Fruit fly (Drosophila melanogaster) whole organism, prepupa: ENCODE measurements around the gene CG15465.

ENCODE experiments used
- Blimp-1 ChIP-seq: fragments of 200-800 bp; sonication (Bioruptor generic); optimal IDR thresholded peaks from 3 replicates; lab custom pipeline; 2017; ENCODE audit warnings: missing biosample characterization, missing genetic modification characterization, mild to moderate bottlenecking, moderate library complexity, missing genetic modification reagents
- CG10631 ChIP-seq: fragments of 200-800 bp; sonication (Bioruptor generic); optimal IDR thresholded peaks from 2 replicates; lab custom pipeline; 2016; ENCODE audit warnings: missing biosample characterization, missing genetic modification characterization
- CG10669 ChIP-seq: fragments of 200-800 bp; sonication (Bioruptor generic); optimal IDR thresholded peaks from 3 replicates; lab custom pipeline; 2018; ENCODE audit warnings: missing biosample characterization, mild to moderate bottlenecking, missing genetic modification characterization, moderate library complexity
- CG11762 ChIP-seq: fragments of 200-800 bp; sonication (Bioruptor generic); optimal IDR thresholded peaks from 3 replicates; lab custom pipeline; 2016; ENCODE audit warnings: missing biosample characterization, missing genetic modification characterization; ENCODE audit not compliant: insufficient read depth
- CG11902 ChIP-seq: fragments of 200-800 bp; sonication (Bioruptor generic); optimal IDR thresholded peaks from 3 replicates; lab custom pipeline; 2016; ENCODE audit warnings: missing biosample characterization, missing genetic modification characterization
- CG15336 ChIP-seq: fragments of 200-800 bp; sonication (Bioruptor generic); IDR thresholded peaks from 2 replicates; pipeline ENCODE4 v1.3.6; 2022; ENCODE audit warnings: missing biosample characterization, missing genetic modification characterization
- CG16779 ChIP-seq: fragments of 200-800 bp; sonication (Bioruptor generic); optimal IDR thresholded peaks from 3 replicates; lab custom pipeline; 2017; ENCODE audit warnings: missing biosample characterization, mild to moderate bottlenecking, missing genetic modification characterization
- CG3032 ChIP-seq: fragments of 200-800 bp; optimal IDR thresholded peaks from 2 replicates; lab custom pipeline; 2019; ENCODE audit warnings: missing biosample characterization, mild to moderate bottlenecking, missing genetic modification characterization, moderate library complexity
- CG31627 ChIP-seq: fragments of 200-800 bp; sonication (Bioruptor generic); optimal IDR thresholded peaks from 3 replicates; lab custom pipeline; 2016; ENCODE audit warnings: missing biosample characterization, missing genetic modification characterization
- CG32006 ChIP-seq: fragments of 200-800 bp; sonication (Bioruptor generic); optimal IDR thresholded peaks from 3 replicates; lab custom pipeline; 2017; ENCODE audit warnings: missing biosample characterization, mild to moderate bottlenecking, missing genetic modification characterization
- CG3919 ChIP-seq: fragments of 200-800 bp; sonication (Bioruptor generic); optimal IDR thresholded peaks from 3 replicates; lab custom pipeline; 2016; ENCODE audit warnings: missing biosample characterization, missing genetic modification characterization
- CG4318 ChIP-seq: fragments of 200-800 bp; sonication (Bioruptor generic); optimal IDR thresholded peaks from 3 replicates; lab custom pipeline; 2017; ENCODE audit warnings: missing biosample characterization, mild to moderate bottlenecking, missing genetic modification characterization
- CG6163 ChIP-seq: fragments of 200-800 bp; sonication (Bioruptor generic); IDR thresholded peaks from 3 replicates; pipeline ENCODE4 v1.3.6; 2022; ENCODE audit warnings: missing biosample characterization, missing genetic modification characterization
- CG6276 ChIP-seq: fragments of 200-800 bp; sonication (Bioruptor generic); optimal IDR thresholded peaks from 2 replicates; lab custom pipeline; 2017; ENCODE audit warnings: missing biosample characterization, mild to moderate bottlenecking, missing genetic modification characterization
- CG6792 ChIP-seq: fragments of 200-800 bp; sonication (Bioruptor generic); optimal IDR thresholded peaks from 3 replicates; lab custom pipeline; 2016; ENCODE audit warnings: missing biosample characterization, missing genetic modification characterization
- CG6808 ChIP-seq: fragments of 200-800 bp; sonication (Bioruptor generic); optimal IDR thresholded peaks from 3 replicates; lab custom pipeline; 2017; ENCODE audit warnings: missing biosample characterization, missing genetic modification characterization, mild to moderate bottlenecking, moderate library complexity, missing genetic modification reagents
- CG6854 ChIP-seq: fragments of 200-800 bp; sonication (Bioruptor generic); optimal IDR thresholded peaks from 2 replicates; lab custom pipeline; 2017; ENCODE audit warnings: missing biosample characterization, mild to moderate bottlenecking, missing genetic modification characterization
- CG7368 ChIP-seq: fragments of 200-800 bp; sonication (Bioruptor generic); optimal IDR thresholded peaks from 3 replicates; lab custom pipeline; 2016; ENCODE audit warnings: missing biosample characterization, missing genetic modification characterization
- CG8119 ChIP-seq: fragments of 200-800 bp; sonication (Bioruptor generic); IDR thresholded peaks from 3 replicates; pipeline ENCODE4 v1.3.6; 2022; ENCODE audit warnings: missing biosample characterization, missing genetic modification characterization
- Eip75B ChIP-seq: fragments of 200-800 bp; sonication (Bioruptor generic); optimal IDR thresholded peaks from 3 replicates; lab custom pipeline; 2016; ENCODE audit warnings: missing biosample characterization, missing genetic modification characterization
- Eip78C ChIP-seq: fragments of 200-800 bp; sonication (Bioruptor generic); peaks from one replicate; lab custom pipeline; 2016; ENCODE audit warnings: missing biosample characterization, missing genetic modification characterization
- Gug ChIP-seq: fragments of 200-800 bp; sonication (Bioruptor generic); IDR thresholded peaks from 2 replicates; pipeline ENCODE4 v1.3.6; 2022; ENCODE audit warnings: missing biosample characterization, missing genetic modification characterization
- Hr38 ChIP-seq: sonication (Bioruptor generic); optimal IDR thresholded peaks from 2 replicates; lab custom pipeline; 2016; ENCODE audit warnings: missing biosample characterization, missing genetic modification characterization
- Hr39 ChIP-seq: fragments of 200-800 bp; sonication (Bioruptor generic); optimal IDR thresholded peaks from 2 replicates; lab custom pipeline; 2016; ENCODE audit warnings: missing biosample characterization, missing genetic modification characterization
- Hr4 ChIP-seq: fragments of 200-800 bp; sonication (Bioruptor generic); optimal IDR thresholded peaks from 3 replicates; lab custom pipeline; 2016; ENCODE audit warnings: missing biosample characterization, missing genetic modification characterization
- Lpt ChIP-seq: fragments of 200-800 bp; sonication (Bioruptor generic); optimal IDR thresholded peaks from 3 replicates; lab custom pipeline; 2016; ENCODE audit warnings: missing biosample characterization, missing genetic modification characterization
- Met ChIP-seq: fragments of 200-800 bp; sonication (Bioruptor generic); optimal IDR thresholded peaks from 3 replicates; lab custom pipeline; 2016; ENCODE audit warnings: missing biosample characterization, missing genetic modification characterization
- Sox102F ChIP-seq: fragments of 200-800 bp; sonication (Bioruptor generic); optimal IDR thresholded peaks from 2 replicates; lab custom pipeline; 2016; ENCODE audit warnings: missing biosample characterization, mild to moderate bottlenecking, missing genetic modification characterization
- acj6 ChIP-seq: fragments of 200-800 bp; sonication (Bioruptor generic); optimal IDR thresholded peaks from 3 replicates; lab custom pipeline; 2016; ENCODE audit warnings: missing biosample characterization, missing genetic modification characterization
- cyc ChIP-seq: fragments of 200-800 bp; sonication (Bioruptor generic); optimal IDR thresholded peaks from 3 replicates; lab custom pipeline; 2016; ENCODE audit warnings: missing biosample characterization, missing genetic modification characterization
- dac ChIP-seq: fragments of 200-800 bp; sonication (Bioruptor generic); optimal IDR thresholded peaks from 2 replicates; lab custom pipeline; 2017; ENCODE audit warnings: missing biosample characterization, mild to moderate bottlenecking, missing genetic modification characterization
- dsx ChIP-seq: fragments of 200-800 bp; optimal IDR thresholded peaks from 3 replicates; lab custom pipeline; 2019; ENCODE audit warnings: missing biosample characterization, mild to moderate bottlenecking, missing genetic modification characterization, moderate library complexity; ENCODE audit not compliant: poor library complexity, severe bottlenecking
- esn ChIP-seq: fragments of 200-800 bp; sonication (Bioruptor generic); optimal IDR thresholded peaks from 2 replicates; lab custom pipeline; 2016; ENCODE audit warnings: missing biosample characterization, mild to moderate bottlenecking, missing genetic modification characterization, moderate library complexity
- fd59A ChIP-seq: fragments of 200-800 bp; sonication (Bioruptor generic); optimal IDR thresholded peaks from 2 replicates; lab custom pipeline; 2017; ENCODE audit warnings: missing biosample characterization, mild to moderate bottlenecking, missing genetic modification characterization, missing genetic modification reagents
- net ChIP-seq: fragments of 200-800 bp; sonication (Bioruptor generic); optimal IDR thresholded peaks from 3 replicates; lab custom pipeline; 2016; ENCODE audit warnings: missing biosample characterization, missing genetic modification characterization
- pdm3 ChIP-seq: fragments of 200-800 bp; sonication (Bioruptor generic); optimal IDR thresholded peaks from 3 replicates; lab custom pipeline; 2016; ENCODE audit warnings: missing biosample characterization, missing genetic modification characterization
- salr ChIP-seq, 2 experiments: fragments of 200-800 bp; sonication (Bioruptor generic); optimal IDR thresholded peaks; 3 replicates each; lab custom pipeline; 2016 to 2018; ENCODE audit warnings: missing biosample characterization in 2 of 2, missing genetic modification characterization in 2 of 2, mild to moderate bottlenecking in 1 of 2
- ss ChIP-seq, 2 experiments: fragments of 200-800 bp; sonication (Bioruptor generic); optimal IDR thresholded peaks; 2 replicates in 1 of 2; 3 replicates in 1 of 2; lab custom pipeline; 2017 to 2018; ENCODE audit warnings: mild to moderate bottlenecking in 2 of 2, missing biosample characterization in 2 of 2, missing genetic modification characterization in 2 of 2, moderate library complexity in 1 of 2
- svp ChIP-seq: fragments of 200-800 bp; sonication (Bioruptor generic); peaks from one replicate; lab custom pipeline; 2016; ENCODE audit warnings: missing biosample characterization, missing genetic modification characterization
- topi ChIP-seq: fragments of 200-800 bp; sonication (Bioruptor generic); optimal IDR thresholded peaks from 3 replicates; lab custom pipeline; 2016; ENCODE audit warnings: missing biosample characterization, missing genetic modification characterization
- vri ChIP-seq: fragments of 200-800 bp; sonication (Bioruptor generic); optimal IDR thresholded peaks from 3 replicates; lab custom pipeline; 2016; ENCODE audit warnings: missing biosample characterization, mild to moderate bottlenecking, missing genetic modification characterization

Gene CG15465

dm6 chrX:5038411-5038810 lies 47.1 kb upstream of the CG15465 start (continued):
- TF ChIP-seq net (no peak), vri (GFP tag; lab: Kevin White, UChicago) (no peak), Gug (GFP tag; lab: Robert Waterston, UW) (no peak), CG6854 (GFP tag; lab: Kevin White, UChicago) (no peak), Hr38 (GFP tag; lab: Kevin White, UChicago) (no peak), cyc (GFP tag; lab: Kevin White, UChicago) (peak; percentile 20), salr (GFP tag; optimal IDR thresholded peaks at IDR 0.05; lab: Kevin White, UChicago) (no peak), acj6 (peak; percentile 33), CG11762 (GFP tag; lab: Kevin White, UChicago) (no peak), CG11902 (GFP tag; lab: Kevin White, UChicago) (no peak), pdm3 (GFP tag; lab: Kevin White, UChicago) (peak; percentile 25), CG7368 (GFP tag; lab: Kevin White, UChicago) (no peak), CG10669 (GFP tag; lab: Kevin White, UChicago) (peak; percentile 37), Lpt (GFP tag; lab: Kevin White, UChicago) (no peak)
- TF ChIP-seq, all 60 proteins: peak for 29

- no peak for TF ChIP-seq CG3919 (GFP tag; lab: Kevin White, UChicago)
- TF ChIP-seq CG3032 (tag; lab: Kevin White, UChicago) = no peak
- no peak for TF ChIP-seq Met (GFP tag; lab: Kevin White, UChicago)
- TF ChIP-seq esn (GFP tag; lab: Kevin White, UChicago) = no peak
- no peak for TF ChIP-seq fd59A (GFP tag; lab: Kevin White, UChicago)
- no peak for TF ChIP-seq CG11902 (GFP tag; lab: Kevin White, UChicago)
- no peak for TF ChIP-seq CG10631
- no peak for TF ChIP-seq Eip75B (GFP tag; lab: Kevin White, UChicago)
- no peak for TF ChIP-seq Blimp-1 (GFP tag; lab: Kevin White, UChicago)
- TF ChIP-seq Sox102F (GFP tag; lab: Kevin White, UChicago) = no peak
- TF ChIP-seq dsx (GFP tag; lab: Kevin White, UChicago) = no peak
- TF ChIP-seq dac (GFP tag; lab: Kevin White, UChicago) = no peak
- TF ChIP-seq Eip78C (GFP tag; lab: Kevin White, UChicago) = no peak
- no peak for TF ChIP-seq CG7368 (GFP tag; lab: Kevin White, UChicago)
- no peak for TF ChIP-seq Hr4 (GFP tag; lab: Kevin White, UChicago)
Observed at dm6 chrX:5040098-5040497, 45.5 kb upstream of the CG15465 start.

- TF ChIP-seq cyc (GFP tag; lab: Kevin White, UChicago) (peak; percentile 81), CG31627 (GFP tag; lab: Kevin White, UChicago) (peak; percentile 79), dsx (GFP tag; lab: Kevin White, UChicago) (peak; percentile 83), salr (GFP tag; optimal IDR thresholded peaks at IDR 0.05; lab: Kevin White, UChicago) (peak; percentile 26 to 47), Met (GFP tag; lab: Kevin White, UChicago) (peak; percentile 87), Sox102F (GFP tag; lab: Kevin White, UChicago) (peak; percentile 80), acj6 (peak; percentile 75), CG11902 (GFP tag; lab: Kevin White, UChicago) (peak; percentile 54), topi (peak; percentile 83), CG11762 (GFP tag; lab: Kevin White, UChicago) (peak; percentile 22), CG6792 (peak; percentile 72), dac (GFP tag; lab: Kevin White, UChicago) (peak; percentile 15), CG6808 (GFP tag; lab: Kevin White, UChicago) (peak; percentile 10), fd59A (GFP tag; lab: Kevin White, UChicago) (no peak), svp (GFP tag; lab: Kevin White, UChicago) (peak; percentile 95), CG7368 (GFP tag; lab: Kevin White, UChicago) (peak; percentile 63), net (peak; percentile 56), Gug (GFP tag; lab: Robert Waterston, UW) (peak; percentile 66), CG4318 (peak; percentile 50), CG6163 (GFP tag; lab: Robert Waterston, UW) (peak; percentile 90), Hr38 (GFP tag; lab: Kevin White, UChicago) (no peak), CG15336 (peak; percentile 84), Blimp-1 (GFP tag; lab: Kevin White, UChicago) (peak; percentile 41), CG32006 (GFP tag; lab: Kevin White, UChicago) (peak; percentile 72), vri (GFP tag; lab: Kevin White, UChicago) (peak; percentile 70), ss (GFP tag; optimal IDR thresholded peaks at IDR 0.05; lab: Kevin White, UChicago) (peak; percentile 73 to 77), CG6276 (GFP tag; lab: Kevin White, UChicago) (peak; percentile 67), pdm3 (GFP tag; lab: Kevin White, UChicago) (peak; percentile 77), Hr39 (GFP tag; lab: Kevin White, UChicago) (peak; percentile 80), CG8119 (peak; percentile 81), CG16779 (tag; lab: Kevin White, UChicago) (peak; percentile 66)
Observed at dm6 chrX:5041525-5042454, 43.8 kb upstream of the CG15465 start.
